Worm (Caenorhabditis elegans): ENCODE results near the gene rib-1.

rib-1 gene

ce11 chrIV:11584853-11585252, 6.3 kb downstream of the rib-1 start:
- TF ChIP-seq dox-1 (GFP tag; IDR thresholded peaks at IDR 0.05) (peak; percentile 21; the same call in 1 of the 2 replicates), nhr-80 (tag; optimal IDR thresholded peaks at IDR 0.05) (peak; percentile 53), T26A5.8 (tag; optimal IDR thresholded peaks at IDR 0.05) (no peak), pbrm-1 (GFP tag; IDR thresholded peaks at IDR 0.05) (no peak), madf-6 (GFP tag; IDR thresholded peaks at IDR 0.05) (no peak), xnd-1 (tag; optimal IDR thresholded peaks at IDR 0.05) (no peak), F23B12.7 (tag; optimal IDR thresholded peaks at IDR 0.05; ENCODE audit: insufficient read depth) (no peak), B0019.2 (GFP tag; conservative IDR thresholded peaks at IDR 0.05) (no peak), rcor-1 (GFP tag; IDR thresholded peaks at IDR 0.05) (no peak), fkh-3 (tag; optimal IDR thresholded peaks at IDR 0.05) (no peak), nhr-27 (tag; optimal IDR thresholded peaks at IDR 0.05) (no peak), attf-3 (GFP tag; conservative IDR thresholded peaks at IDR 0.05) (0 out of 2 replicates have a peak, but pooled peaks have one; percentile 21), cebp-1 (GFP tag; IDR thresholded peaks at IDR 0.05) (no peak), cebp-1 (tag; optimal IDR thresholded peaks at IDR 0.05) (peak; percentile 52)

ce11 chrIV:11586484-11586883, 7.9 kb downstream of the rib-1 start:
- TF ChIP-seq repo-1 (tag; optimal IDR thresholded peaks at IDR 0.05) (peak; percentile 0), egl-18 (GFP tag; IDR thresholded peaks at IDR 0.05) (no peak), sdz-38 (tag; optimal IDR thresholded peaks at IDR 0.05) (no peak)

- TF ChIP-seq Y53G8AR.9 (GFP tag; conservative IDR thresholded peaks at IDR 0.05), result no peak
- TF ChIP-seq tbp1 (GFP tag; optimal IDR thresholded peaks at IDR 0.05), result no peak
- no peak for TF ChIP-seq ekl-4 (GFP tag; IDR thresholded peaks at IDR 0.05)
- no peak for TF ChIP-seq hrde-1 (tag; optimal IDR thresholded peaks at IDR 0.05; ENCODE audit: borderline replicate concordance)
- no peak for TF ChIP-seq ztf-25 (GFP tag; IDR thresholded peaks at IDR 0.05)
- no peak for TF ChIP-seq attf-6 (GFP tag; IDR thresholded peaks at IDR 0.05)
Measured at ce11 chrIV:11592165-11592564, 13.6 kb downstream of the rib-1 start, which contains the start of gene spe-36. Gene spe-36, minus strand, starts transcription at chrIV:11592265.

- TF ChIP-seq cebp-1 (GFP tag; IDR thresholded peaks at IDR 0.05), result no peak
- TF ChIP-seq cebp-1 (tag; optimal IDR thresholded peaks at IDR 0.05), result no peak
- peak; percentile 27 for TF ChIP-seq F23B12.7 (tag; optimal IDR thresholded peaks at IDR 0.05; ENCODE audit: insufficient read depth)
- TF ChIP-seq nfyb-1 (GFP tag; IDR thresholded peaks at IDR 0.05), result 0 out of 2 replicates have a peak, but pooled peaks have one; percentile 27
- TF ChIP-seq egrh-3 (GFP tag; IDR thresholded peaks at IDR 0.05), result no peak
- peak; percentile 42; the same call in 1 of the 2 replicates for TF ChIP-seq madf-6 (GFP tag; IDR thresholded peaks at IDR 0.05)
- peak; percentile 8 for TF ChIP-seq snpc-1.3 (tag; optimal IDR thresholded peaks at IDR 0.05; ENCODE audit: insufficient read depth)
- peak; percentile 47; the same call in 1 of the 2 replicates for TF ChIP-seq D2030.7 (GFP tag; IDR thresholded peaks at IDR 0.05)
- TF ChIP-seq aptf-2 (GFP tag; conservative IDR thresholded peaks at IDR 0.05), result no peak
- TF ChIP-seq ama-1 (optimal IDR thresholded peaks at IDR 0.05), result no peak
- TF ChIP-seq ama-1 (GFP tag; optimal IDR thresholded peaks at IDR 0.05), result peak in 1 of 2 experiments; percentile 28
- TF ChIP-seq madf-3 (GFP tag; IDR thresholded peaks at IDR 0.05), result no peak
- TF ChIP-seq lin-35 (GFP tag; optimal IDR thresholded peaks at IDR 0.05), result peak in 1 of 3 experiments; percentile 57
- peak; percentile 39; the same call in 1 of the 2 replicates for TF ChIP-seq mcd-1 (GFP tag; IDR thresholded peaks at IDR 0.05)
Measured at ce11 chrIV:11592820-11593219, 14.2 kb downstream of the rib-1 start.

Data from whole organism, young adult.